Fruit fly (Drosophila melanogaster): ENCODE measurements around the gene CG5746.

DNA sequence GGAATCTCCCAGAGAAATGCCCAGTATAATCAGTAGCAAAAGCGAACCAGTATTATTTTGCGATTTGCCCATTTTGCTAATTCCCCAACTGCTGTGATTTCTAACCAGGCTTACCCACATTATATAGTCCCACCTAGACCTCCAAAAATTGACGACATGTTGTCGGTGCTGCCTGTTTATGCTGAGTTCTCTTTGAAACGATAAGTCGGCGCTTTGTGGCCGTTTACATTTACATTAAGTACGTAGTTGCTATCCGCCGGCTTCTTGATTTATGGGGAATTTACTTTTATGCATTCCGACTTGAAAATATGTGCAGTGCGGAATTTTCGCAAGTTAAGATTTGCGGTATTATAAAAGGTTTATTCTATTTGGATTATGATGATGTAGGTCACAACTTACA, 54.3 kb downstream of the CG5746 start, which contains the start of gene CG5715:
- no peak for TF ChIP-seq Dll (optimal IDR thresholded peaks at IDR 0.05)
- TF ChIP-seq psq (optimal IDR thresholded peaks at IDR 0.05) = no peak
- no peak for TF ChIP-seq pan (optimal IDR thresholded peaks at IDR 0.05)
